Worm (Caenorhabditis elegans) whole organism, midembryonic: ENCODE data around the gene F22E5.9.
A peak's percentile ranks its signal among the peaks of the same experiment; 100 is the strongest.
"Not testable (repeated sequence)": the region's sequence is repeated elsewhere in the genome, so short reads cannot be mapped to it uniquely, and the experiment has no call there.

Source experiments
- T22C8.4 ChIP-seq: fragments of 200-800 bp; sonication (Bioruptor generic); IDR thresholded peaks from 2 replicates; pipeline ENCODE4 v1.3.6; 2022; ENCODE audit warnings: missing genetic modification characterization, missing compliant biosample characterization
- cog-1 ChIP-seq: sonication (generic microtip); optimal IDR thresholded peaks from 2 replicates; lab custom pipeline; 2016; ENCODE audit warnings: missing genetic modification characterization, missing compliant biosample characterization
- flt-1 ChIP-seq: fragments of 200-800 bp; sonication (Bioruptor generic); IDR thresholded peaks from 2 replicates; pipeline ENCODE4 v1.3.6; 2022; ENCODE audit warnings: missing genetic modification characterization, missing compliant biosample characterization
- klf-2 ChIP-seq: fragments of 200-800 bp; sonication (Bioruptor generic); conservative IDR thresholded peaks from 2 replicates; pipeline ENCODE4 v1.3.6; 2022; ENCODE audit warnings: missing genetic modification reagents, missing genetic modification characterization, missing compliant biosample characterization
- med-1 ChIP-seq: sonication (generic microtip); optimal IDR thresholded peaks from 2 replicates; lab custom pipeline; 2017; ENCODE audit warnings: missing genetic modification characterization, mild to moderate bottlenecking, missing compliant biosample characterization, antibody characterized with exemption, missing genetic modification reagents; ENCODE audit not compliant: insufficient read depth
- ref-1 ChIP-seq: fragments of 200-800 bp; sonication (Bioruptor generic); conservative IDR thresholded peaks from 2 replicates; pipeline ENCODE4 v1.3.6; 2022; ENCODE audit warnings: missing genetic modification reagents, missing genetic modification characterization, missing compliant biosample characterization
- tab-1 ChIP-seq: fragments of 200-800 bp; sonication (Bioruptor generic); IDR thresholded peaks from 2 replicates; pipeline ENCODE4 v1.3.6; 2022; ENCODE audit warnings: missing genetic modification characterization, missing compliant biosample characterization
- ztf-23 ChIP-seq: fragments of 200-800 bp; sonication (Bioruptor generic); IDR thresholded peaks from 2 replicates; pipeline ENCODE4 v1.3.6; 2022; ENCODE audit warnings: missing genetic modification reagents, missing genetic modification characterization, missing compliant biosample characterization
- ztf-29 ChIP-seq: fragments of 200-800 bp; sonication (Bioruptor generic); IDR thresholded peaks from 2 replicates; pipeline ENCODE4 v1.3.6; 2022; ENCODE audit warnings: missing genetic modification reagents, missing genetic modification characterization, missing compliant biosample characterization

Gene F22E5.9

DNA sequence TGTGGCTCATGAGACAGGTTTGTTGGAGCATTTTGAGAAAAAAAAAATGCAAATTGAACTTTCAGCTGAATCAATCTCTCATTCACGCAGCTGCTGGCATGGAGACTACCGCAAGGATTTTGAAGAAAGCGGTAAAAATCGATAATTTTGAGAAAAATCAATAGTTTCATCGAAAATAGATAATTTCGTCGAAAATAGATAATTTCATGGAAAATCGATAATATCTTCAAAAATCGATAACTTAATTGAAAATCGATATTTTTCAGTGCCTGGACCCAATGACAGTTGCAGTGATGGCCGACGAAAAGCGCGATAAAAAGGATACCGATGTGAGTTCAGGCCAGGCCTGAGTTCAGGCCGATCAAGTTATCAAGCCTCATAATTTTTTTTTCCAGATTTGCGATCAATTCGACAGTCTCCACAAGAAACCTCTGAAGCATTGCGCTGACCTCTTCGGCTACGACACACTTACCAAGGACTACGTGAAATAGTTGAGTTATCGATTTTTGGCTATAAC, 15.2 kb upstream of the F22E5.9 start, which contains the start of gene D2062.4:
Gene D2062.4 (plus strand): TSS at position 467 of the 517 bp plus-strand sequence.
- TF ChIP-seq T22C8.4 (GFP tag; lab: Robert Waterston, UW) = peak; percentile 53; the same call in 1 of the 2 replicates

DNA sequence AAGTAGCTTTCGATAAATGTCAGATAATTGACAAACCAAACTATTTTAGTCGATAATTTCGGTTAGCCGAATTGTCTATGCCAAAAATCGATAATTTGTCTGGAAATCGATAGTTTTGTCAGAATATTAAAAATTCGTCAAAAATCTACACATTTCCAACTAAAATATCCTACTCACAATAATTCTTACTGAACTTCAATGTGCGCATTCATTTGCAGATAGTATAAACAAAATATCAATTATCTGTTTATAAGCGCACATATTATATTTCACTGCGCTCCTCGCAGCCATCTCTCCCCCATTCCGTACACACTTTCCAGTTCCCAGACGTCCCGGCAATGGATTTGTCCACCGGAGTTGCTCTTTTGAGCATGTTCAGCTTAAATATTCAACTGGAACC, 13.4 kb upstream of the F22E5.9 start, which contains the start of gene lgc-28:
Gene lgc-28 (plus strand): TSS at position 301 of the 400 bp plus-strand sequence.
- TF ChIP-seq T22C8.4 (GFP tag; lab: Robert Waterston, UW) = no peak
- TF ChIP-seq tab-1 (GFP tag; lab: Robert Waterston, UW) = no peak
- no peak for TF ChIP-seq flt-1 (GFP tag; lab: Robert Waterston, UW)
- no peak for TF ChIP-seq ref-1
- TF ChIP-seq ztf-23 (GFP tag; lab: Robert Waterston, UW) = no peak
- TF ChIP-seq cog-1 (tag; lab: Kevin White, UChicago) = no peak
- TF ChIP-seq ztf-29 (GFP tag; lab: Robert Waterston, UW) = no peak
- TF ChIP-seq med-1 (GFP tag; lab: Kevin White, UChicago) = no peak
- no peak for TF ChIP-seq klf-2

DNA sequence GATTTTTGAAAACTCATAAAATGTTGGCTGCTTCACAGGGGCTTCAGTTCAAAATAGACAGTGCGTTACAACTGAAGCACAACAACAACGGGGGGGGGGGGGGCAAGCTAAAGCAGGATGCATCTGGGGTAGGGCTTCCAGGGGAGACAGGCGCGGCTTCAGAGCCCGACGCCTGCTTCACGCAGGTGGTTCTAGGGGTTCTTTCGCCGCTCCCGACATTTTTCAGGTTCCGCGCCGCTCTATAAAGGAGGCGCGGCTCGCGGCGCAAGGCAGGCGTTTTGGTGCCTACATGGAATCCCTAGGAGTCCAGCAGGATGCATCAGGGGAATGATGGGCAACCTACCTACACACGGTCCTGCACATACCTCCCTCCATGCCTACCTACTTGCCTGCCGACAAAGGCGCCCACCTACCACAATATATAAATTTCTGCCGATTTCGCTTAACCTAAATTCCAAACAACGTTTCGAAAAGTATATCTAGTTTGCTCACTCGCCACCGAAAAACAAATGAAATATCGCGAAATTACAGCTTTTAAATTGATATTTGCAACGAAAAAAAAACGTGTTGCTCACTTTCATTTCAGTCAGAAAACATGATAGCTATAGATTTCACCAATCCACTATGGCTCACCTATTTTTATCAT, 10.9 kb upstream of the F22E5.9 start, which contains the start of gene sri-71:
Gene sri-71 (plus strand): TSS at position 596 of the 646 bp plus-strand sequence.
- no peak for TF ChIP-seq ref-1
- no peak for TF ChIP-seq cog-1 (tag; lab: Kevin White, UChicago)
- TF ChIP-seq T22C8.4 (GFP tag; lab: Robert Waterston, UW) = no peak
- TF ChIP-seq tab-1 (GFP tag; lab: Robert Waterston, UW) = no peak
- no peak for TF ChIP-seq klf-2
- TF ChIP-seq ztf-23 (GFP tag; lab: Robert Waterston, UW) = no peak
- TF ChIP-seq ztf-29 (GFP tag; lab: Robert Waterston, UW) = no peak
- no peak for TF ChIP-seq flt-1 (GFP tag; lab: Robert Waterston, UW)
- no peak for TF ChIP-seq med-1 (GFP tag; lab: Kevin White, UChicago)

DNA sequence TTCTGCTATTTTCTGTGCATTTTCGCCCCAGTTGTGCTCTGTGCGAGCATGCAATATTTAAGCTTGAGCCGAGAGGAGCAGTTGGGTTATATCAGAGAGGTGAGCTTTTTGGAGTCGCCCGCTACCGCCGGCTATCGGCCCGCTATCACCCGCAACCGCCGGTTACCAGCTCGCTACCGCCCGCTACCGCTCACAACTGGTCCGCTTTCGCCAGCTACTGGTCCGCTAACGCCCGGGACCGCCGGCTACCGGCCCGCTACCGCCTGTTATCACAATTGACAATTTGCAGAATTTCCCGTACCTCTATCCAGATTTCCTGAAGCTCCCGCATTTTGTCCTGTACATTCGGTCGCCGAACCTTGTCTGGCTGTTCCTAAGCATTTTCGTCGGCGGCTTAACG, 9.8 kb upstream of the F22E5.9 start:
- TF ChIP-seq ztf-29 (GFP tag; lab: Robert Waterston, UW) = no peak
- no peak for TF ChIP-seq klf-2
- no peak for TF ChIP-seq cog-1 (tag; lab: Kevin White, UChicago)
- no peak for TF ChIP-seq ref-1
- no peak for TF ChIP-seq med-1 (GFP tag; lab: Kevin White, UChicago)
- TF ChIP-seq flt-1 (GFP tag; lab: Robert Waterston, UW) = peak; percentile 44; the same call in 1 of the 2 replicates
- no peak for TF ChIP-seq ztf-23 (GFP tag; lab: Robert Waterston, UW)
- TF ChIP-seq tab-1 (GFP tag; lab: Robert Waterston, UW) = no peak

DNA sequence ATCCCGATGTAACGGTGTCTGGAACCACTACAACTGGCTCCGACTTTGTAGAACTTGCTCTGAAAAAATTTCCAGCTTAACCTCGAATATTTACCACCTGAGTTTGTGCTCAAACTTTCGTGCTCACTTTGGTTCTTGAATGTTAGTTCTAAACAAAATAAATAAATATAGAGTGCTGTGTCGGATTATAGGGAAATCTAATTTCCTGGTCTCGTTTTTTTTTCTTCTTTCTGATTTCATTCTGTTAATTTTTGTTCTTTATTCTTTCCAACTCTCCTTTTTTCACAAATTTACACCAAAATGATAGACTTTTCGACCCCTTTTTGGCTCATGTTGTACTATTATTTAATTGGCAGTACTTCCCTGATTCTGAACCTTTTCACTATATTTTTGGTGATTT, 8.9 kb upstream of the F22E5.9 start, which contains the start of gene sri-37:
Gene sri-37 (plus strand): TSS at position 301 of the 400 bp plus-strand sequence.
- TF ChIP-seq klf-2 (no peak), tab-1 (GFP tag; lab: Robert Waterston, UW) (no peak), ztf-23 (GFP tag; lab: Robert Waterston, UW) (no peak), med-1 (GFP tag; lab: Kevin White, UChicago) (no peak), ztf-29 (GFP tag; lab: Robert Waterston, UW) (no peak), ref-1 (no peak), T22C8.4 (GFP tag; lab: Robert Waterston, UW) (no peak), flt-1 (GFP tag; lab: Robert Waterston, UW) (no peak), cog-1 (tag; lab: Kevin White, UChicago) (no peak)

DNA sequence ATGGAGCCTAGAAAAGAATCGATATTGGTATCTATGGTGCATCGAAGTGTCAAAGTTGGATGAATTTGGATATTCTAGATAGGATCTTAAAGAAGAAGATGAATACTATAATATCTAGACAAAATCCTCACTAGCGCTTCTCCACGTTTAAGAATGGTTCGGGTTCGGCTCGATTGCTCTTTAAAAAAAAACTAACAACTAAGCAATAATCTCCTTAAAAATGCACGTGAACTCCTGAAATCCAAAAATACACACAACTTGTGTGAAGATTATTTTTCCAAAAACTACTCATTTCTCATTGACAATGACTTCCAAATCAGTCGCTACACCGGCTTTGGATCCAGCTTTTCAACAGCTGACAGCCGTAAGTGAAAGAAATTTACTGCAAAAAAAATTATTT, 7.0 kb upstream of the F22E5.9 start, which contains the start of gene D2062.1:
Gene D2062.1 (plus strand): TSS at position 301 of the 400 bp plus-strand sequence.
- no peak for TF ChIP-seq T22C8.4 (GFP tag; lab: Robert Waterston, UW)
- no peak for TF ChIP-seq ztf-29 (GFP tag; lab: Robert Waterston, UW)
- TF ChIP-seq klf-2 = no peak
- TF ChIP-seq med-1 (GFP tag; lab: Kevin White, UChicago) = no peak
- no peak for TF ChIP-seq ztf-23 (GFP tag; lab: Robert Waterston, UW)
- no peak for TF ChIP-seq tab-1 (GFP tag; lab: Robert Waterston, UW)
- no peak for TF ChIP-seq cog-1 (tag; lab: Kevin White, UChicago)
- no peak for TF ChIP-seq ref-1
- TF ChIP-seq flt-1 (GFP tag; lab: Robert Waterston, UW) = no peak

DNA sequence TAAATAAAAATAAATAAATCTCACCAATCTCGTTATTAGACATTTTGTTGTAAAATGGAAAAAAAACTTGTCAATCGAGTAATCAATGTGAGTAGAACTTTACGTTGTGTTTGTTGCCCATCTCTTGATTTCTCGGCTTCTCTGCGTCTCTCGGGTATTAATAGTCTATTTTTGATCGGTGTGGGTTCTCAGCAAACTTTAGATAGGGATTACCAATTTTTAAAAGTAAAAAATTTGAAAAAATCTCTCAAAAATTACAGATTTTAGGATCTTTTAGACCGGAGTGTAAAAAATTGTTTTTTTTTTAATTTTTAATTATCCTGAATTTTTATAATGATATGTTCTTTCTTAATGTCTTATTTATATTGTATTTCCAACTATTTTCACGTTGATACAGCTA, 829 bp upstream of the F22E5.9 start, which contains the start of gene F22E5.21:
Gene F22E5.21 (minus strand): TSS at position 101 of the 400 bp plus-strand sequence.
- TF ChIP-seq ztf-23 (GFP tag; lab: Robert Waterston, UW) (no peak), cog-1 (tag; lab: Kevin White, UChicago) (no peak), ref-1 (no peak), flt-1 (GFP tag; lab: Robert Waterston, UW) (no peak), T22C8.4 (GFP tag; lab: Robert Waterston, UW) (no peak), klf-2 (no peak), tab-1 (GFP tag; lab: Robert Waterston, UW) (no peak), ztf-29 (GFP tag; lab: Robert Waterston, UW) (no peak), med-1 (GFP tag; lab: Kevin White, UChicago) (no peak)

DNA sequence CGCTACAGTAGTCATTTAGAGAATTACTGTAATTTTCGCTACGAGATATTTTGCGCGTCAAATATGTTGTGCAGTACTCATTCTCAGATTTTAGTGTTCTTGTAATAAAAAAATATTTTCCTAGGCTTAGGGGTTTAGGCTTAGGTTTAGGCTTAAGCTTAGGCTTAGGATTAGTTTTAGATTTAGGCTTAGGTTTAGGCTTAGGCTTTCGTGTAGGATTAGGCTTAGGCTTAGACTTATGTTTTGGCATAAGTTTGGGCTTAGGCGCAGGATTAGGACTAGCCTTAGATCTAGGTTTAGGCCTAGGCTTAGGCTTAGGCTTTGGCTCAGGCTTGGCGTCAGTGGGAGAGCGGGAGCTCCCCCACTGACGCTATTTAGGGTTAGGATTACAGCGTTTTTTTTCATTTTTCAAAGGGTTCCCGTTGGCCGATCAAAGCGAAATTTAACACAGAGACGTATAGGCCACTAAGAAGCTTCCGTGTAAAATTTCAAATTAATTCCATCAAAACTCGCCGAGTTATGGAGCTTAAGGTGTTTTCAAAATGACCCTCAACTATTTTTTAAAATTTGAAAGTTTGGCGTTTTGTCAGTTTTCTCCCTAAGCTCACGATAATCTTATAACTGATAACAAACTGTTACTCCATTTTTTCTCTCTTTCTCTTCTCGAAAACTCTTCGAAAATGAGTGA, 1.4 kb downstream of the F22E5.9 start, which contains the start of gene F22E5.8:
Gene F22E5.8 (plus strand): TSS at position 638 of the 688 bp plus-strand sequence.
- TF ChIP-seq ztf-23 (GFP tag; lab: Robert Waterston, UW); ztf-29 (GFP tag; lab: Robert Waterston, UW); med-1 (GFP tag; lab: Kevin White, UChicago): not testable (repeated sequence)

DNA sequence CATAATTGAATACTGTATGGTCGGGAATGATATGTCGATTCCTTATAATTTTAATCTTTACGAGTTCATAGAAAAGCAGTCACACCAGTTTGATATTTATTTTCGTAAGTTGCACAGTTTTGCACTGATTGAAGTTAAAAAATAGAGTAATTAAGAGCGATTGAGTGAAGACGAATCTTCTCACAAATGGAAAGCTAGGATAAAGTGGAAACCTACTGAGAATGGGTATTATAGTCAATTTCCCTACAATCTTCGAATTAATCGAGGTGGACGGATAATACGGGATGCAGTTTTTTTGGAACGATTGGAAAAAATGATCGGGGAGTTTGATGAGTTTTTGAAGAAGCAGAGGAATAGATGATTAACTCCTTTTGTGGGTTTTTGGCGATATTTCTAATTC, 2.8 kb downstream of the F22E5.9 start, which contains the start of gene F22E5.23:
Gene F22E5.23 (plus strand): TSS at position 301 of the 400 bp plus-strand sequence.
- TF ChIP-seq ref-1 = no peak
- no peak for TF ChIP-seq ztf-23 (GFP tag; lab: Robert Waterston, UW)
- no peak for TF ChIP-seq klf-2
- no peak for TF ChIP-seq tab-1 (GFP tag; lab: Robert Waterston, UW)
- TF ChIP-seq T22C8.4 (GFP tag; lab: Robert Waterston, UW) = no peak
